Worm (Caenorhabditis elegans) whole organism, young adult: ENCODE results near the gene Y105C5A.1270.
"Not testable (repeated sequence)": the region's sequence is repeated elsewhere in the genome, so short reads cannot be mapped to it uniquely, and the experiment has no call there.

Experiments
- C06A6.2 ChIP-seq: fragments of 200-800 bp; sonication (Bioruptor generic); conservative IDR thresholded peaks from 2 replicates; pipeline ENCODE4 v1.3.6; 2022; ENCODE audit warnings: missing genetic modification characterization, missing compliant biosample characterization
- D2030.7 ChIP-seq: fragments of 200-800 bp; sonication (Bioruptor generic); IDR thresholded peaks from 2 replicates; pipeline ENCODE4 v1.3.6; 2022; ENCODE audit warnings: missing genetic modification reagents, missing genetic modification characterization, missing compliant biosample characterization
- F33H1.4 ChIP-seq: fragments of 200-800 bp; sonication (Bioruptor generic); IDR thresholded peaks from 2 replicates; pipeline ENCODE4 v1.3.6; 2022; ENCODE audit warnings: missing genetic modification reagents, missing genetic modification characterization, missing compliant biosample characterization
- F57C9.4 ChIP-seq: sonication (generic microtip); optimal IDR thresholded peaks from 2 replicates; lab custom pipeline; 2017; ENCODE audit warnings: mild to moderate bottlenecking, missing genetic modification characterization, missing compliant biosample characterization
- K12H6.12 ChIP-seq: fragments of 200-800 bp; sonication (Bioruptor generic); optimal IDR thresholded peaks from 2 replicates; lab custom pipeline; 2018; ENCODE audit warnings: mild to moderate bottlenecking, missing genetic modification characterization, missing compliant biosample characterization
- T07F8.4 ChIP-seq: sonication (generic microtip); optimal IDR thresholded peaks from 2 replicates; lab custom pipeline; 2016; ENCODE audit warnings: mild to moderate bottlenecking, missing genetic modification characterization, moderate library complexity, missing compliant biosample characterization
- T26A5.8 ChIP-seq: sonication (generic microtip); optimal IDR thresholded peaks from 2 replicates; lab custom pipeline; 2016; ENCODE audit warnings: missing genetic modification characterization, missing compliant biosample characterization
- Y53G8AR.9 ChIP-seq: fragments of 200-800 bp; sonication (Bioruptor generic); conservative IDR thresholded peaks from 2 replicates; pipeline ENCODE4 v1.3.6; 2022; ENCODE audit warnings: missing genetic modification reagents, missing genetic modification characterization, missing compliant biosample characterization
- ama-1 ChIP-seq, 3 experiments: fragments of 150-350 bp in 1 of 3; sonication (generic microtip) in 2 of 3; optimal IDR thresholded peaks; 2 replicates each; lab custom pipeline; 2014 to 2018; ENCODE audit warnings: missing biosample characterization in 2 of 3, missing genetic modification characterization in 2 of 3, missing genetic modification reagents in 2 of 3
- aptf-2 ChIP-seq: fragments of 200-800 bp; sonication (Bioruptor generic); conservative IDR thresholded peaks from 2 replicates; pipeline ENCODE4 v1.3.6; 2022; ENCODE audit warnings: missing genetic modification reagents, missing genetic modification characterization, missing compliant biosample characterization
- aptf-3 ChIP-seq: fragments of 200-800 bp; sonication (Bioruptor generic); IDR thresholded peaks from 2 replicates; pipeline ENCODE4 v1.3.6; 2022; ENCODE audit warnings: missing genetic modification characterization, missing compliant biosample characterization
- attf-6 ChIP-seq: fragments of 200-800 bp; sonication (Bioruptor generic); IDR thresholded peaks from 2 replicates; pipeline ENCODE4 v1.3.6; 2022; ENCODE audit warnings: missing genetic modification reagents, missing genetic modification characterization, missing compliant biosample characterization
- ccch-3 ChIP-seq: fragments of 200-800 bp; sonication (Bioruptor generic); optimal IDR thresholded peaks from 2 replicates; lab custom pipeline; 2018; ENCODE audit warnings: mild to moderate bottlenecking, missing genetic modification characterization, missing compliant biosample characterization
- ceh-100 ChIP-seq: fragments of 200-800 bp; sonication (Bioruptor generic); IDR thresholded peaks from 2 replicates; pipeline ENCODE4 v1.3.6; 2022; ENCODE audit warnings: missing genetic modification reagents, missing genetic modification characterization, missing compliant biosample characterization
- ceh-79 ChIP-seq: sonication (generic microtip); optimal IDR thresholded peaks from 2 replicates; lab custom pipeline; 2017; ENCODE audit warnings: mild to moderate bottlenecking, missing genetic modification characterization, missing compliant biosample characterization
- egl-18 ChIP-seq: fragments of 200-800 bp; sonication (Bioruptor generic); IDR thresholded peaks from 2 replicates; pipeline ENCODE4 v1.3.6; 2022; ENCODE audit warnings: missing genetic modification reagents, missing genetic modification characterization, missing compliant biosample characterization
- egrh-3 ChIP-seq: fragments of 200-800 bp; sonication (Bioruptor generic); IDR thresholded peaks from 2 replicates; pipeline ENCODE4 v1.3.6; 2022; ENCODE audit warnings: missing genetic modification reagents, missing genetic modification characterization, missing compliant biosample characterization
- gei-17 ChIP-seq: fragments of 200-800 bp; sonication (Bioruptor generic); optimal IDR thresholded peaks from 2 replicates; lab custom pipeline; 2018; ENCODE audit warnings: mild to moderate bottlenecking, missing genetic modification characterization, missing compliant biosample characterization
- hlh-26 ChIP-seq: fragments of 200-800 bp; sonication (Bioruptor generic); conservative IDR thresholded peaks from 2 replicates; pipeline ENCODE4 v1.3.6; 2022; ENCODE audit warnings: missing genetic modification reagents, missing genetic modification characterization, missing compliant biosample characterization
- hmg-20 ChIP-seq: fragments of 200-800 bp; sonication (Bioruptor generic); IDR thresholded peaks from 2 replicates; pipeline ENCODE4 v1.3.6; 2022; ENCODE audit warnings: missing genetic modification reagents, missing genetic modification characterization, missing compliant biosample characterization
- hsf-1 ChIP-seq: fragments of 200-800 bp; sonication (Bioruptor generic); IDR thresholded peaks from 2 replicates; pipeline ENCODE4 v1.3.6; 2022; ENCODE audit warnings: missing genetic modification reagents, missing genetic modification characterization, missing compliant biosample characterization
- madf-3 ChIP-seq: fragments of 200-800 bp; sonication (Bioruptor generic); IDR thresholded peaks from 2 replicates; pipeline ENCODE4 v1.3.6; 2022; ENCODE audit warnings: missing genetic modification reagents, missing genetic modification characterization, missing compliant biosample characterization
- sdz-38 ChIP-seq: sonication (generic microtip); optimal IDR thresholded peaks from 2 replicates; lab custom pipeline; 2016; ENCODE audit warnings: missing genotype, missing genetic modification characterization, missing compliant biosample characterization
- snpc-4 ChIP-seq, 5 experiments: fragments of 150-350 bp in 1 of 5; sonication (generic microtip) in 4 of 5; optimal IDR thresholded peaks; 2 replicates each; lab custom pipeline; 2014 to 2018; ENCODE audit warnings: missing genetic modification characterization in 5 of 5, missing biosample characterization in 3 of 5, antibody characterized with exemption in 2 of 5, mild to moderate bottlenecking in 2 of 5, missing compliant biosample characterization in 2 of 5, missing genotype in 2 of 5, moderate library complexity in 2 of 5, missing genetic modification reagents in 1 of 5
- unc-130 ChIP-seq: sonication (generic microtip); optimal IDR thresholded peaks from 2 replicates; lab custom pipeline; 2016; ENCODE audit warnings: missing genetic modification reagents, missing genetic modification characterization, missing compliant biosample characterization
- ztf-25 ChIP-seq: fragments of 200-800 bp; sonication (Bioruptor generic); IDR thresholded peaks from 2 replicates; pipeline ENCODE4 v1.3.6; 2022; ENCODE audit warnings: missing genetic modification reagents, missing genetic modification characterization, missing compliant biosample characterization
- ztf-26 ChIP-seq: sonication (generic microtip); optimal IDR thresholded peaks from 2 replicates; lab custom pipeline; 2017; ENCODE audit warnings: missing genetic modification characterization, missing compliant biosample characterization
- ztf-3 ChIP-seq: fragments of 200-800 bp; sonication (Bioruptor generic); optimal IDR thresholded peaks from 2 replicates; lab custom pipeline; 2018; ENCODE audit warnings: mild to moderate bottlenecking, missing genetic modification characterization, missing compliant biosample characterization

Gene Y105C5A.1270

DNA sequence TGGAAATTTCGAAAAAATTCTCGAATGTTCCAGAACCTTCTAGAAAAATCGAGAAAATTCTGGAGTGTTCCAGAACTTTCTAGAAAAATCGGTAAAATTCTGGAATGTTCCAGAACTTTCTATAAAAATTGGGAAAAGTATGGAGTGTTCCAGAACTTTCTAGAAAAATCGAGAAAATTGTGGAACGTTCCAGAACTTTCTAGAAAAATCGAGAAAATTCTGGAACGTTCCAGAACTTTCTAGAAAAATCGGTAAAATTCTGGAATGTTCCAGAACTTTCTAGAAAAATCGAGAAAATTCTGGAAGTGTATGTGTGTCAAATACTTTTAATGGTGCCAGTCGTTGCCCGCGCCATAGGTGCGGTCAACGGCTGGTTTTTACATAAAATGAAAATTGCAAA is 19.1 kb downstream of the Y105C5A.1270 start:
- peak; percentile 91 for TF ChIP-seq hsf-1 (GFP tag; lab: Robert Waterston, UW)

DNA sequence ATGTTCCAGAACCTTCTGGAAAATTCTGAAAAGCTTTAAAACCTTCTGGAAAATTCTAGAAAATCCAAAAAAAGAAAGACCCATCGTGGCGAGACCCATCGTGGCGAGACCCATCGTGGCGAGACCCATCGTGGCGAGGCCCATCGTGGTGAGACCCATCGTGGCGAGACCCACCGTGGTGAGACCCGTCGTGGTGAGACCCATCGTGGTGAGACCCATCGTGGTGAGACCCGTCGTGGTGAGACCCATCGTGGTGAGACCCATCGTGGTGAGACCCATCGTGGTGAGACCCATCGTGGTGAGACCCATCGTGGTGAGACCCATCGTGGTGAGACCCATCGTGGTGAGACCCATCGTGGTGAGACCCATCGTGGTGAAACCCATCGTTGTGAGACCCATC is 19.9 kb downstream of the Y105C5A.1270 start:
- TF ChIP-seq egrh-3 (GFP tag; lab: Robert Waterston, UW): peak; percentile 54; the same call in 1 of the 2 replicates
- peak; percentile 40 for TF ChIP-seq F33H1.4 (GFP tag; lab: Robert Waterston, UW)
- peak; percentile 86 for TF ChIP-seq hsf-1 (GFP tag; lab: Robert Waterston, UW)
- 0 out of 2 replicates have a peak, but pooled peaks have one; percentile 49 for TF ChIP-seq madf-3

DNA sequence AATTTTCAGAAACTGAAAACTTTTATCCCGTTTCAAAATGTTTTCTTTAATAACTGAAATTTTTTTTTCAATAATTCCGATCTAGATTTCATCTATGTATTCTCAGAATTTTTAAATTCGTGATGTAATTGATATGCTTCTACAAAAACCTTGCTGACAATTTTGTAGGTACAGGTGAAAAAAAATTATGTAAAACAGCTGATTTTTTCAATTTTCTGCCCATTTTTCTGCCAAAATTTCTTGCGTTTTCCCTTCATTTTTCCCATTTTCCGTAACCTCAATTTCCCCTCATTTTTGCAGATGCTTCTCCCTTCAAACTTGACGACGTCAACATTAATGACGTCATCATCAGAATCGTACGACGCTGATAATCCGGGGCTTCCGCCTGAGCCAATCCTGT is 26.7 kb downstream of the Y105C5A.1270 start, which contains the start of gene daf-38:
TSS of gene daf-38 (plus strand) at position 301 of the 400 bp plus-strand sequence.
- TF ChIP-seq egl-18 (GFP tag; lab: Robert Waterston, UW) (no peak), attf-6 (GFP tag; lab: Robert Waterston, UW) (0 out of 2 replicates have a peak, but pooled peaks have one; percentile 20)

DNA sequence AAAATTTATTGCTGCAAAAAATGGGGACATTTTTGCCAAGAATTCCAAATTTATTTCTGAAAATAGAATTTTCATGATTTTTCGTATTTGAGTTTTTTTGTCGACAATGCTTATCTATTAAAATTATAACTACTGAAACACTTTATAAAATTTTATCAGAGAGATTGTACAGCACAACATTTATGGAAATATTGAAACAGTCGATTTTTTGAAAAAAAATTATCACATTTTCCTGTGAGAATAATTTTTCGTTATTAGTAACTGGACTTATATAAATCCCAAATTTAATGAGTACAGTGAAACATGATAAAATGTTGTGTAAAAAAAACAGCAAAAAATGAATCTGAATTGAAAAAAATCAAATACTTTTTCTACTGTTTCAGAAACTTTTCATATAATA is 29.0 kb downstream of the Y105C5A.1270 start:
- TF ChIP-seq aptf-2 (GFP tag; lab: Robert Waterston, UW) (no peak), snpc-4 (GFP tag; optimal IDR thresholded peaks at IDR 0.05; lab: Kevin White, UChicago) (peak; percentile 16), snpc-4 (tag; optimal IDR thresholded peaks at IDR 0.05; lab: Kevin White, UChicago) (peak in 3 of 4 experiments; percentile 26 to 73 (median 58))

DNA sequence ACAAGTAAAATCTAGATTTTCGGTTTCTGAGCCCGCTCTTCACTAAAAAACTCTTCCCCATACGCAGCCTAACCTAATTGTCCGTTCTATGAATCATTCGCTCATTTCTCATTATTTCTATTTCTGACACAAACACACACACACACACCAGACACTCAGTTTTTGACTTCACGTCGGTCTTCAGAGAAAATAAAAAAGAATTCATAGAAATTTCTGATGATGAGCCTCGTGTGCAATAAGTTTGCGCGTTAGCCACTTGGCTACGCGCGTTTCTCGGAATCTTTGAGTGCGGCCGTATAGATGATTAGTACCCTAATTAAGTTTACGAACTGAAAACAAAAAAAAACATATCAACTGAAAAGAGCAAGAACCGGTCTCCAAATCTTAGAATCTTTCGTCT is 32.4 kb downstream of the Y105C5A.1270 start:
- TF ChIP-seq ztf-3 (GFP tag; lab: Kevin White, UChicago): no peak
- TF ChIP-seq Y53G8AR.9 (GFP tag; lab: Robert Waterston, UW): no peak
- no peak for TF ChIP-seq hmg-20 (GFP tag; lab: Robert Waterston, UW)
- no peak for TF ChIP-seq gei-17 (GFP tag; lab: Kevin White, UChicago)
- TF ChIP-seq egl-18 (GFP tag; lab: Robert Waterston, UW): no peak
- TF ChIP-seq unc-130 (GFP tag; lab: Kevin White, UChicago): no peak
- no peak for TF ChIP-seq ama-1 (optimal IDR thresholded peaks at IDR 0.05; lab: Kevin White, UChicago)
- no peak for TF ChIP-seq ama-1 (GFP tag; optimal IDR thresholded peaks at IDR 0.05; lab: Kevin White, UChicago)
- TF ChIP-seq ccch-3 (GFP tag; lab: Kevin White, UChicago): no peak
- TF ChIP-seq K12H6.12 (tag; lab: Kevin White, UChicago): no peak
- no peak for TF ChIP-seq sdz-38 (tag; lab: Kevin White, UChicago)
- TF ChIP-seq C06A6.2 (GFP tag; lab: Robert Waterston, UW): no peak
- no peak for TF ChIP-seq ceh-79 (tag; lab: Kevin White, UChicago)
- no peak for TF ChIP-seq T26A5.8
- TF ChIP-seq ztf-26 (tag; lab: Kevin White, UChicago): no peak
- TF ChIP-seq aptf-3 (GFP tag; lab: Robert Waterston, UW): no peak
- TF ChIP-seq F33H1.4 (GFP tag; lab: Robert Waterston, UW): no peak
- TF ChIP-seq hlh-26 (GFP tag; lab: Robert Waterston, UW): no peak
- TF ChIP-seq T07F8.4 (tag; lab: Kevin White, UChicago): no peak
- no peak for TF ChIP-seq F57C9.4 (tag; lab: Kevin White, UChicago)

DNA sequence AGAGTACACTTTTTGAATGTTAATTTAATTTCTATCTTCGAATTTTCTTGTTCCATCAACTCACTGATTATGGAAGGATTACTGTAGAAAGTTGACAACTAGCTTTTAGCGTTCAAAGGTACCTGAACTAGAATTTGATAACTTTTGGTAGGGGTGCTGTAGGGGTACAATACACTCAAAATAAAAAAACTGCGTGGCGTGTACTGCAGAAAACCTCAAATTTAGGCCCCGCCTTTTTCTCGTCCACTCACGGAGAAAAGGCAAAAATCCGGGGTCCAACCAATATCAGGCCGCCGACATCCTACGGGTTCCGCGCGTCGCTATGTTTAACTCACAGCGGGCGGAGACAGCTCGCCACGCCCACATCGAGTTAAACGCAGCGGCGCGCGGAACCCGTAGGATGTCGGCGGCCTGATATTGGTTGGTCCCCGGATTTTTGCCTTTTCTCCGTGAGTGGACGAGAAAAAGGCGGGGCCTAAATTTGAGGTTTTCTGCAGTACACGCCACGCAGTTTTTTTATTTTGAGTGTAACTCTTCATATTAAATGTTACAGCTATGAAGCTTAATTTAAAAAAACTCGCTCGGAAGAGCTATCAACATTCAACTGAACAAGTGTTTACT is 41.3 kb downstream of the Y105C5A.1270 start:
- peak; percentile 93 for TF ChIP-seq attf-6 (GFP tag; lab: Robert Waterston, UW)
- 0 out of 2 replicates have a peak, but pooled peaks have one; percentile 12 for TF ChIP-seq ztf-25
- 0 out of 2 replicates have a peak, but pooled peaks have one; percentile 51 for TF ChIP-seq hsf-1 (GFP tag; lab: Robert Waterston, UW)
- TF ChIP-seq D2030.7: peak; percentile 38; the same call in 1 of the 2 replicates
- peak; percentile 32; the same call in 1 of the 2 replicates for TF ChIP-seq ceh-100 (GFP tag; lab: Robert Waterston, UW)
- TF ChIP-seq snpc-4 (GFP tag; optimal IDR thresholded peaks at IDR 0.05; lab: Kevin White, UChicago): not testable (repeated sequence)
- TF ChIP-seq snpc-4 (tag; optimal IDR thresholded peaks at IDR 0.05; lab: Kevin White, UChicago): peak in 3 of 4 experiments; percentile 56 to 91 (median 71)
- peak; percentile 20; the same call in 1 of the 2 replicates for TF ChIP-seq F33H1.4 (GFP tag; lab: Robert Waterston, UW)
